Worm (Caenorhabditis elegans) whole organism, L2 larva: ENCODE results near the gene spp-29.
A peak's percentile ranks its signal among the peaks of the same experiment; 100 is the strongest.

ENCODE experiments used
- F13H6.1 ChIP-seq: sonication (generic microtip); optimal IDR thresholded peaks from 2 replicates; lab custom pipeline; 2016; ENCODE audit warnings: missing genetic modification characterization, missing compliant biosample characterization
- R02D3.7 ChIP-seq: fragments of 150-350 bp; optimal IDR thresholded peaks from 2 replicates; lab custom pipeline; 2014; ENCODE audit warnings: missing biosample characterization, missing genetic modification characterization
- ZK546.5 ChIP-seq: sonication (generic microtip); optimal IDR thresholded peaks from 2 replicates; lab custom pipeline; 2017; ENCODE audit warnings: missing biosample characterization, missing genetic modification characterization
- aly-2 ChIP-seq: fragments of 150-350 bp; optimal IDR thresholded peaks from 2 replicates; lab custom pipeline; 2014; ENCODE audit warnings: missing biosample characterization, missing genetic modification characterization
- blmp-1 ChIP-seq: sonication (generic microtip); optimal IDR thresholded peaks from 2 replicates; lab custom pipeline; 2017; ENCODE audit warnings: missing genetic modification characterization, mild to moderate bottlenecking, missing compliant biosample characterization, antibody characterized with exemption, moderate library complexity; ENCODE audit not compliant: insufficient read depth
- ceh-82 ChIP-seq: fragments of 150-350 bp; optimal IDR thresholded peaks from 2 replicates; lab custom pipeline; 2014; ENCODE audit warnings: missing biosample characterization, missing genetic modification characterization
- crh-2 ChIP-seq: sonication (generic microtip); optimal IDR thresholded peaks from 2 replicates; lab custom pipeline; 2017; ENCODE audit warnings: missing biosample characterization, missing genetic modification characterization
- egl-27 ChIP-seq: sonication (generic microtip); optimal IDR thresholded peaks from 3 replicates; lab custom pipeline; 2017; ENCODE audit warnings: missing biosample characterization, missing genetic modification reagents, missing genetic modification characterization
- elt-1 ChIP-seq: fragments of 150-350 bp; optimal IDR thresholded peaks from 2 replicates; lab custom pipeline; 2014; ENCODE audit warnings: missing biosample characterization, missing genetic modification characterization
- fos-1 ChIP-seq: fragments of 150-350 bp; optimal IDR thresholded peaks from 2 replicates; lab custom pipeline; 2014; ENCODE audit warnings: missing biosample characterization, missing genetic modification characterization
- gmeb-1 ChIP-seq: fragments of 150-350 bp; optimal IDR thresholded peaks from 2 replicates; lab custom pipeline; 2014; ENCODE audit warnings: missing biosample characterization, missing genetic modification characterization
- lin-11 ChIP-seq: fragments of 150-350 bp; sonication (generic microtip); optimal IDR thresholded peaks from 2 replicates; lab custom pipeline; 2014; ENCODE audit warnings: missing biosample characterization, missing genetic modification characterization, inconsistent platforms, mixed read lengths
- lin-13 ChIP-seq: fragments of 150-350 bp; optimal IDR thresholded peaks from 2 replicates; lab custom pipeline; 2014; ENCODE audit warnings: missing biosample characterization, missing genetic modification reagents, missing genetic modification characterization
- lsy-2 ChIP-seq, 2 experiments: fragments of 150-350 bp in 1 of 2; sonication (generic microtip) in 1 of 2; optimal IDR thresholded peaks; 2 replicates each; lab custom pipeline; 2014 to 2017; ENCODE audit warnings: missing biosample characterization in 2 of 2, missing genetic modification characterization in 2 of 2
- mab-5 ChIP-seq: fragments of 150-350 bp; optimal IDR thresholded peaks from 2 replicates; lab custom pipeline; 2014; ENCODE audit warnings: missing biosample characterization, missing genetic modification characterization
- mbf-1 ChIP-seq: sonication (generic microtip); optimal IDR thresholded peaks from 2 replicates; lab custom pipeline; 2017; ENCODE audit warnings: missing biosample characterization, missing genetic modification characterization
- mdl-1 ChIP-seq, 2 experiments: fragments of 150-350 bp in 1 of 2; sonication (generic microtip) in 1 of 2; optimal IDR thresholded peaks; 2 replicates each; lab custom pipeline; 2017; ENCODE audit warnings: missing biosample characterization in 2 of 2, missing genetic modification characterization in 2 of 2
- nhr-129 ChIP-seq: fragments of 150-350 bp; optimal IDR thresholded peaks from 2 replicates; lab custom pipeline; 2014; ENCODE audit warnings: missing biosample characterization, missing genetic modification characterization
- nhr-21 ChIP-seq: fragments of 150-350 bp; optimal IDR thresholded peaks from 2 replicates; lab custom pipeline; 2014; ENCODE audit warnings: missing biosample characterization, missing genetic modification characterization
- nhr-23 ChIP-seq: fragments of 150-350 bp; optimal IDR thresholded peaks from 2 replicates; lab custom pipeline; 2014; ENCODE audit warnings: missing biosample characterization, missing genetic modification reagents, missing genetic modification characterization
- nhr-237 ChIP-seq: fragments of 150-350 bp; optimal IDR thresholded peaks from 2 replicates; lab custom pipeline; 2014; ENCODE audit warnings: missing biosample characterization, missing genetic modification characterization
- nhr-25 ChIP-seq: fragments of 150-350 bp; sonication (generic microtip); optimal IDR thresholded peaks from 3 replicates; lab custom pipeline; 2014; ENCODE audit warnings: missing biosample characterization, missing genetic modification characterization
- nhr-6 ChIP-seq: fragments of 150-350 bp; optimal IDR thresholded peaks from 2 replicates; lab custom pipeline; 2014; ENCODE audit warnings: missing biosample characterization, missing genetic modification characterization
- nhr-77 ChIP-seq: fragments of 150-350 bp; optimal IDR thresholded peaks from 2 replicates; lab custom pipeline; 2014; ENCODE audit warnings: missing biosample characterization, missing genetic modification characterization
- sem-4 ChIP-seq: fragments of 150-350 bp; optimal IDR thresholded peaks from 2 replicates; lab custom pipeline; 2014; ENCODE audit warnings: missing biosample characterization, missing genetic modification reagents, missing genetic modification characterization
- sma-3 ChIP-seq: sonication (generic microtip); optimal IDR thresholded peaks from 2 replicates; lab custom pipeline; 2016; ENCODE audit warnings: missing genetic modification reagents, missing genetic modification characterization, missing compliant biosample characterization
- sma-9 ChIP-seq, 2 experiments: fragments of 150-350 bp in 1 of 2; sonication (generic microtip) in 1 of 2; optimal IDR thresholded peaks; 2 replicates each; lab custom pipeline; 2014 to 2016; ENCODE audit warnings: missing genetic modification characterization in 2 of 2, mild to moderate bottlenecking in 1 of 2, missing biosample characterization in 1 of 2, missing compliant biosample characterization in 1 of 2, missing genetic modification reagents in 1 of 2, moderate library complexity in 1 of 2
- snpc-4 ChIP-seq: fragments of 150-350 bp; optimal IDR thresholded peaks from 2 replicates; lab custom pipeline; 2014; ENCODE audit warnings: missing biosample characterization, missing genetic modification characterization
- unc-39 ChIP-seq: fragments of 150-350 bp; optimal IDR thresholded peaks from 2 replicates; lab custom pipeline; 2014; ENCODE audit warnings: missing biosample characterization, missing genetic modification characterization
- unc-55 ChIP-seq: fragments of 150-350 bp; sonication (generic microtip); optimal IDR thresholded peaks from 3 replicates; lab custom pipeline; 2014; ENCODE audit warnings: missing biosample characterization, missing genetic modification reagents, missing genetic modification characterization
- unc-62 ChIP-seq: fragments of 150-350 bp; optimal IDR thresholded peaks from 2 replicates; lab custom pipeline; 2014; ENCODE audit warnings: missing biosample characterization, missing genetic modification reagents, missing genetic modification characterization
- zag-1 ChIP-seq: fragments of 150-350 bp; optimal IDR thresholded peaks from 2 replicates; lab custom pipeline; 2014; ENCODE audit warnings: missing biosample characterization, missing genetic modification characterization
- ztf-11 ChIP-seq: sonication (generic microtip); optimal IDR thresholded peaks from 2 replicates; lab custom pipeline; 2017; ENCODE audit warnings: missing biosample characterization, missing genetic modification characterization
- ztf-4 ChIP-seq: fragments of 150-350 bp; optimal IDR thresholded peaks from 2 replicates; lab custom pipeline; 2014; ENCODE audit warnings: missing biosample characterization, missing genetic modification characterization

Gene spp-29

DNA sequence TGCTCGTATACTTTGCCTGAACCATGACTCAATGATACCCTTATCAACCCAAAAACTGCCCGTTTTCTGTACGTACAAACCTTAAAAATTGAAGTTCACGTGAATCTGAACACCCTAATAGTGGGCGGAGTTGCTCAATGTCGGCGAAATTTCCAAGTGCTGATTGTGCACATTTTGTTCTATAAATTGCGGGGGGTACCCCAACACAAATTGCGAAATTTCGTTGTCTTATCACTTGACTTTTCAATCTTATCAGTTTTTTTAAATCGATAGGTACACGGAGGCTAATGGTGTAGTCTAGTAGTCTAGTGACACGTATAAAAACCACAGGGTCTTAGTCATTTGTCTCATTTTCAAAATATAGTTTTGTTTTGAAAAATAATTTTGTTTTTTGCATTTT is 37.4 kb downstream of the spp-29 start, which contains the start of gene fbxa-108:
TSS of gene fbxa-108 (minus strand) at position 158 of the 400 bp plus-strand sequence.
- no peak for TF ChIP-seq blmp-1 (tag; lab: Kevin White, UChicago)
- TF ChIP-seq fos-1: peak; percentile 94
- TF ChIP-seq elt-1 (tag; lab: Kevin White, UChicago): no peak
- no peak for TF ChIP-seq nhr-21 (tag; lab: Kevin White, UChicago)
- TF ChIP-seq ceh-82 (tag; lab: Kevin White, UChicago): no peak
- no peak for TF ChIP-seq ztf-4 (tag; lab: Kevin White, UChicago)
- TF ChIP-seq egl-27: no peak
- no peak for TF ChIP-seq ZK546.5 (tag; lab: Kevin White, UChicago)
- peak; percentile 85 for TF ChIP-seq crh-2 (tag; lab: Kevin White, UChicago)
- TF ChIP-seq nhr-77: no peak
- TF ChIP-seq sma-3: peak; percentile 43
- peak; percentile 54 for TF ChIP-seq gmeb-1 (tag; lab: Kevin White, UChicago)
- TF ChIP-seq F13H6.1 (tag; lab: Kevin White, UChicago): peak; percentile 48
- no peak for TF ChIP-seq sem-4
- peak; percentile 83 for TF ChIP-seq sma-9 (GFP tag; optimal IDR thresholded peaks at IDR 0.05; lab: Kevin White, UChicago)
- TF ChIP-seq sma-9 (tag; optimal IDR thresholded peaks at IDR 0.05; lab: Kevin White, UChicago): no peak
- TF ChIP-seq mab-5 (tag; lab: Kevin White, UChicago): no peak
- no peak for TF ChIP-seq nhr-23 (tag; lab: Kevin White, UChicago)
- TF ChIP-seq snpc-4 (tag; lab: Kevin White, UChicago): no peak
- TF ChIP-seq R02D3.7 (tag; lab: Kevin White, UChicago): no peak
- TF ChIP-seq nhr-237 (tag; lab: Kevin White, UChicago): no peak
- TF ChIP-seq, all 48 proteins: peak for 6

DNA sequence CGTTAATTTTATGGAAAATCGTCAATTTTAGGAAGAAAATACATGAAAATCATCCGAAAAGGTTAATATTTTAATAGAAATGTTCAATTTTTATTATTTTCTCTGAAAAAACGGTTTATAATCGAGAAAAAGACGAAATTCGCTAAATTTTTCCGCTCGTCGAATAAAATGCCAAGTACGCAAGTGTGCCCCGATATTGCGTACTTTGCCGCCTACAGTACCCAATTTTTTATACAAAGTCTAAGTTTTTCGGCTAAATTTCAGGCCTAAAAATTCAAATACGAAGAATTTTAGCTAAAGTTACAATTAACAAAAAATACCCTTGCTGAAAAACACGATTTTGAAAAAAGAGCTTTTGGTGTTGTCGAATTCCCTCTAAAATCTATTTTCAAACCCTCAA is 37.8 kb downstream of the spp-29 start:
- TF ChIP-seq fos-1: no peak
- no peak for TF ChIP-seq R02D3.7 (tag; lab: Kevin White, UChicago)
- TF ChIP-seq blmp-1 (tag; lab: Kevin White, UChicago): no peak
- TF ChIP-seq zag-1 (tag; lab: Kevin White, UChicago): no peak
- no peak for TF ChIP-seq lsy-2 (tag; optimal IDR thresholded peaks at IDR 0.05; lab: Kevin White, UChicago)
- TF ChIP-seq unc-62 (GFP tag; lab: Kevin White, UChicago): no peak
- no peak for TF ChIP-seq aly-2
- TF ChIP-seq mdl-1 (tag; optimal IDR thresholded peaks at IDR 0.05; lab: Kevin White, UChicago): no peak
- TF ChIP-seq nhr-25 (tag; lab: Kevin White, UChicago): no peak
- no peak for TF ChIP-seq ceh-82 (tag; lab: Kevin White, UChicago)
- no peak for TF ChIP-seq nhr-6 (tag; lab: Kevin White, UChicago)
- no peak for TF ChIP-seq nhr-23 (tag; lab: Kevin White, UChicago)
- no peak for TF ChIP-seq nhr-129 (tag; lab: Kevin White, UChicago)
- no peak for TF ChIP-seq ztf-11
- TF ChIP-seq gmeb-1 (tag; lab: Kevin White, UChicago): no peak

DNA sequence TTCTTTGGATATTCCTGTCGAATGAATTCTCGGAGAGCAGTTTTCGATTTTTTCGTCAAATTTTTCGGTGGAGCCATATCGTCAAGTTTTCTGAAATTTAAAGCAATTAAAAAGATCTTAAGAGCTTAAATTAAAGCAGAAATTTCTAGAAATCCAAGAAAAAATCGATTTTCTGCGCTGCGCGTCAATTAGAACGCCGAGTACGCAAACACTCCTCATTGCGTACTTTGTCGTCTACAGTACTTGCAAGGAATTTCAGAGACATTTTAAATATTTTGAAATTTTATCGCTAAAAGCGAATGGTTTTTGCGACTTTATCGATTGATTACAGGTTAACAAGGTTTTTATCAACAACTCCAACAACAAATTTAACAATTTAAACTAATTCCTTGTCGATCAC is 41.4 kb downstream of the spp-29 start:
- TF ChIP-seq lin-13 (GFP tag; lab: Kevin White, UChicago): no peak
- no peak for TF ChIP-seq mbf-1 (tag; lab: Kevin White, UChicago)
- TF ChIP-seq ZK546.5 (tag; lab: Kevin White, UChicago): no peak
- no peak for TF ChIP-seq R02D3.7 (tag; lab: Kevin White, UChicago)
- TF ChIP-seq sma-9 (GFP tag; optimal IDR thresholded peaks at IDR 0.05; lab: Kevin White, UChicago): no peak
- no peak for TF ChIP-seq sma-9 (tag; optimal IDR thresholded peaks at IDR 0.05; lab: Kevin White, UChicago)
- no peak for TF ChIP-seq unc-55 (GFP tag; lab: Kevin White, UChicago)

DNA sequence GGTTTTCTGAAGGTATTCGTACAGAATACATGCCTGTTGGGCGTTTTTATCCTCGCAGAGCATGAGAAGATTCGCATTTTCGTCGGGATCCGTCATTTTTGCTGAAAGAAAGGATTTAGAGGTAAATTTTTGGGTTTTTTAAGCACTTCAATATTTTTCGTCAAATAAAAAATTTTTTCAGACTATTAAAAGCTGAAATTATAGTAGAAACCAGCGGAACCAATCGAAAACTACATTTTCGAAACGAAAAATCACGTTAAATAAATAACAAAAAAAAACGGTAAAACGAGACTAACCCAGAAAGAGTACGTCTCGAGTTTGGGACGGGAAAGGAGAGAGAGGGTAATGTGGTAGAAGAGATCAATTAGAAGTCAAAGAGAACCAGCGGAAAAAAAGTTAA is 46.2 kb downstream of the spp-29 start, which contains the start of gene fbxa-192:
TSS of gene fbxa-192 (minus strand) at position 101 of the 400 bp plus-strand sequence.
- TF ChIP-seq mab-5 (tag; lab: Kevin White, UChicago): no peak
- TF ChIP-seq lsy-2 (tag; optimal IDR thresholded peaks at IDR 0.05; lab: Kevin White, UChicago): no peak
- TF ChIP-seq unc-39 (tag; lab: Kevin White, UChicago): no peak
- no peak for TF ChIP-seq ztf-4 (tag; lab: Kevin White, UChicago)
- TF ChIP-seq lin-11: no peak
